Fruit fly (Drosophila melanogaster): ENCODE data around the gene CG9961.

Gene CG9961

DNA sequence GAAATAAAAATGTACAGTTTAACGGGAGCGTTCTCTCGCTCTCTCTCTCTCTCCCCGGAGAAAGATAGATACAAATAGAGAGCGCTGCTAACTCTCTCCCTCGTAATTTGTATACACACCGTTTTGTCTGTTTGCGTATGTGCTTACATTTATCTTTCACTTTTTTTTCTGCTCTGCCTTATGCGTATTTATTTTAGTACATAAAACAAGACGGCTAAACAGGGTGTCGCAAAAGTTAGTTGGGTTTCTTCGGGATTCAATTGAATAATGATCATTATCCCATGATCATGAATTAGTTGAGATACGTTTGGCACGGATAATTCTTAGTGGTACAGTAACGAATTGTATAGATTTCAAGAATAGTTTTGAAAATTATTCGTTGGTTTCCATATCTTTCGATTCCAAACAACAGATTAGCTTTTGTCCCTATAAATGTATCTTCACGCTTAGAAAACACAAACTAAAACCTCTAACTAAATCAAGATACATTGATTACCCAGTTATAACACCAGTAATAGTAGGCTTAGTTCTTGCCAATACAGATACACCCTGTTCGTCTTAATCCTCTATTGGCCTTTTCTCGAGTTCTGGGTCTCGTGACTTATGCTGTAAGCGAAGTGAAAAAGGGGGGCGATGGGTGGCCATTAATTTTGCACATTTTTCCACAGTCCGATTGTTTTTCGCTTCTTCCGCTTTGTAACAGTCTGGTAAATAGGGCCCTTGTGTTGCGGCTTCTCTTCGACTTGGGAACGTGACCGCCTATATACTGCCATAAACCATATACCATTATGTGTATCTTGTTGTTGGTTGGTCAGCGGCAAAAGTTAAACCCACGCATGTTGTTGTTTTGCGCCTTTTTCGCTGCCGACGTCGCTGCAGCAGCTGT lies 9.9 kb upstream of the CG9961 start (continued):
- TF ChIP-seq OdsH (GFP tag; optimal IDR thresholded peaks at IDR 0.05) (peak; percentile 87), CG11762 (GFP tag; optimal IDR thresholded peaks at IDR 0.05; ENCODE audit: insufficient read depth) (peak; percentile 86), Hr38 (GFP tag; optimal IDR thresholded peaks at IDR 0.05) (peak; percentile 23), Met (GFP tag; optimal IDR thresholded peaks at IDR 0.05) (peak; percentile 92), CG6163 (GFP tag; IDR thresholded peaks at IDR 0.05) (no peak), CG34406 (GFP tag; optimal IDR thresholded peaks at IDR 0.05) (peak; percentile 90), Hr4 (GFP tag; optimal IDR thresholded peaks at IDR 0.05) (peak; percentile 93), Blimp-1 (GFP tag; optimal IDR thresholded peaks at IDR 0.05) (peak; percentile 80), Sox14 (GFP tag; optimal IDR thresholded peaks at IDR 0.05) (peak; percentile 90), Eip75B (GFP tag; optimal IDR thresholded peaks at IDR 0.05) (peak; percentile 92), CG32006 (GFP tag; optimal IDR thresholded peaks at IDR 0.05) (peak; percentile 97), Hr39 (GFP tag; optimal IDR thresholded peaks at IDR 0.05) (peak; percentile 73), CG6808 (GFP tag; optimal IDR thresholded peaks at IDR 0.05) (peak; percentile 90), Sox15 (GFP tag; optimal IDR thresholded peaks at IDR 0.05) (peak; percentile 76), Gug (GFP tag; IDR thresholded peaks at IDR 0.05) (no peak), CG8632 (GFP tag; optimal IDR thresholded peaks at IDR 0.05) (peak; percentile 81), CG6276 (GFP tag; optimal IDR thresholded peaks at IDR 0.05) (peak; percentile 95), salr (GFP tag; optimal IDR thresholded peaks at IDR 0.05) (peak; percentile 68 to 94), CG7368 (GFP tag; optimal IDR thresholded peaks at IDR 0.05) (peak; percentile 74), CG8319 (GFP tag; optimal IDR thresholded peaks at IDR 0.05) (peak; percentile 81)

DNA sequence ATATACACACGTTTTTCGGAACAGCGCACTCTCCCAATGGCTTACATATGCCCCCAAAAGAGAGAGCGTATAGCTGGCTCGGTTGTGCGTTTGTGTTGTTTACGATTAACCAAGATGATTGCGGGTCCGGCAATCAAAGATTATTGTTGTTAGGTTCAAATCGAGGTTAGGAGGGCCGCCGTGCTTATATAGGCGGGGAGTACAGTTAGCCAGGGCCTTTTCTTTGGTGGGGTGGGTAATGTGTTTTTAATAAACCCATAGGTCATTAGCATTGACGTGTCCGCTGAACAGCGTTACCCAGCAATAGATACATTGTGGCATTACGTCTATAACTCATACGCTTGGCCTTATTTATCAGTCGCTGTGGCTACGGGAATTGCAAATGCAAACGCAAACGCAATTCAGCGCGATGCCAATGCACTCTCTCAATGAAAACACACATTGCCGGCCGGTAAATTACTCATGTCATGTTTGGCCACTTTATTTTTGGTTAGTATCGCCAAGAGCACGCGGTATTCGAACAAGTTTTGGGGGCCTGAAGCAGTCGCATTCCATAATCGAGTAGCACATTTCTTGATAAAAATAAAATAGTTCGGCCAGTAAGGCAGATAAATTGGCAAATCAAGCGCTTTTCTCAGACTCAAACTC lies 9.2 kb upstream of the CG9961 start:
- TF ChIP-seq svp (GFP tag) (peak; percentile 62), Hr4 (GFP tag; optimal IDR thresholded peaks at IDR 0.05) (no peak), vri (GFP tag; optimal IDR thresholded peaks at IDR 0.05) (peak; percentile 40), pdm3 (GFP tag; optimal IDR thresholded peaks at IDR 0.05) (no peak)

DNA sequence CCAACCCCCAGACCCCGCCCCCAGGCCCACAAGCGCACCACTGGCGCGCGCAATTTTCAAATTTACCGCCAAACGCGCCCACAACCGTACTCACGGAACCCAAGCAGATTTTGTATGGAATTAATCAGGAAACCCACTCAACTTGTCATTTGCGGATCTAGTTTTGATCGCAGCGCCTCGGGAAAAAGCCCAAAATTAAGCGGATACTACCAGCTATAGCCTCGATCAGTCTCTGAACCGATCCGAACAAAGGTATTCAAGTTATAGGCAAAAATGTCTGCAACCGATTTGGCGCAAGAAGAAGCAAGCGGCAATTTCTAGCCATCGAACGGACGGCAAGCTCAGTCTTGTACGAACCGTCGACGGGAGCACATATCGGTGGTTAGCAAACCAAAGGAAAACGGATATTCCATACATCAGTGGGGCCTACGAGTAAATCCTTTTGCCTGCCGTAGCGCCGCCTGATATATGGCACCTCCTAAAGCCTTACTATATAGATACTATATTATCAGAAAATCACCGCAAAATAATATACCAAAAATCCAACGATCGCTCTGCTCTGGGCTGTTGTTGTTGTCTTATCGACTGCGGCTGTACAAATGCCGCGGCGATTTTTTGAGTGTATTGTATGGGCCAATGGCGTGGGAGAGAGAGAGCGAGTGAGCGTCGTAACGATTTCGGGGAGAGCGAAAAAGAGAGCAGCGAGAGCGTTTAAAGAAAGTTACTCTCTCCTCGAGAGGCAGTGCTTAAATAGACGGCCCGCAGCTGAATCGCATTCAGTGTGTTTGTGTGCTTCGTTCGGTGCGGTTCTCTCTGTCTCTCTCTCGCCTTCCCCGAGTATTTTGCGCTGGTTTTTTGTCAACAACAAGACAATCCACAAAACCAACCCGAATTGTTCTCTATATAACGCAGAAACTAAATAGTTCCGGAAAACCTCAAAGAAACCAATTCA lies 8.0 kb upstream of the CG9961 start, which contains the start of gene Pgk:
TSS of gene Pgk (minus strand) at position 609 of the 952 bp plus-strand sequence.
- TF ChIP-seq net (GFP tag; optimal IDR thresholded peaks at IDR 0.05) = peak; percentile 49
- TF ChIP-seq CG6792 (GFP tag; optimal IDR thresholded peaks at IDR 0.05) = peak; percentile 44
- TF ChIP-seq CG7368 (GFP tag; optimal IDR thresholded peaks at IDR 0.05) = peak; percentile 21
- no peak for TF ChIP-seq Hr38 (GFP tag; optimal IDR thresholded peaks at IDR 0.05)
- peak; percentile 67 for TF ChIP-seq Eip93F (GFP tag; optimal IDR thresholded peaks at IDR 0.05)
- peak; percentile 67 to 70 for TF ChIP-seq ss (GFP tag; optimal IDR thresholded peaks at IDR 0.05)
- TF ChIP-seq Ets21C (GFP tag; optimal IDR thresholded peaks at IDR 0.05) = peak; percentile 59
- TF ChIP-seq Eip75B (GFP tag; optimal IDR thresholded peaks at IDR 0.05) = peak; percentile 76
- TF ChIP-seq salr (GFP tag; optimal IDR thresholded peaks at IDR 0.05) = peak in 1 of 2 experiments; percentile 34
- peak; percentile 32 for TF ChIP-seq CG31627 (GFP tag; optimal IDR thresholded peaks at IDR 0.05)
- TF ChIP-seq pdm3 (GFP tag; optimal IDR thresholded peaks at IDR 0.05) = peak; percentile 48
- peak; percentile 48 for TF ChIP-seq CG32006 (GFP tag; optimal IDR thresholded peaks at IDR 0.05)
- peak; percentile 78 for TF ChIP-seq CG9139 (GFP tag; optimal IDR thresholded peaks at IDR 0.05)
- TF ChIP-seq CG1621 (tag; optimal IDR thresholded peaks at IDR 0.05) = peak; percentile 61
- peak; percentile 72 for TF ChIP-seq Smox (GFP tag; optimal IDR thresholded peaks at IDR 0.05)
- TF ChIP-seq spab (GFP tag; optimal IDR thresholded peaks at IDR 0.05) = peak; percentile 41
- peak; percentile 52 for TF ChIP-seq CG3032 (tag; optimal IDR thresholded peaks at IDR 0.05)
- peak; percentile 38 for TF ChIP-seq CG10631 (GFP tag; optimal IDR thresholded peaks at IDR 0.05)
- peak; percentile 47 for TF ChIP-seq CG11762 (GFP tag; optimal IDR thresholded peaks at IDR 0.05; ENCODE audit: insufficient read depth)
- peak; percentile 48 for TF ChIP-seq achi (GFP tag; optimal IDR thresholded peaks at IDR 0.05)
- TF ChIP-seq Eip78C (GFP tag) = peak; percentile 91
- no peak for TF ChIP-seq CG11294 (GFP tag; IDR thresholded peaks at IDR 0.05)
- no peak for TF ChIP-seq CG6163 (GFP tag; IDR thresholded peaks at IDR 0.05)
- TF ChIP-seq CG15336 (GFP tag; IDR thresholded peaks at IDR 0.05) = no peak
- peak; percentile 71 for TF ChIP-seq Sox14 (GFP tag; optimal IDR thresholded peaks at IDR 0.05)
- peak; percentile 37 for TF ChIP-seq acj6 (GFP tag; optimal IDR thresholded peaks at IDR 0.05)
- peak; percentile 41 for TF ChIP-seq CG10669 (GFP tag; optimal IDR thresholded peaks at IDR 0.05)
- peak; percentile 18 for TF ChIP-seq CG8319 (GFP tag; optimal IDR thresholded peaks at IDR 0.05)
- TF ChIP-seq Sox102F (GFP tag; optimal IDR thresholded peaks at IDR 0.05) = peak; percentile 80

Data from whole organism, prepupa.